Worm (Caenorhabditis elegans) whole organism, L1 larva: Measurements from ENCODE around the gene lap-2.
A peak's percentile ranks its signal among the peaks of the same experiment; 100 is the strongest.

Experiments
- alr-1 ChIP-seq: fragments of 200-800 bp; sonication (Bioruptor generic); optimal IDR thresholded peaks from 2 replicates; lab custom pipeline; 2018; ENCODE audit warnings: borderline replicate concordance, mild to moderate bottlenecking, missing genetic modification characterization, missing compliant biosample characterization
- elt-3 ChIP-seq, 6 experiments: fragments of 150-350 bp in 1 of 6; sonication (generic microtip); optimal IDR thresholded peaks; 2 replicates each; lab custom pipeline; 2017 to 2018; ENCODE audit warnings: missing biosample characterization in 6 of 6, missing genetic modification characterization in 6 of 6, inconsistent platforms in 1 of 6
- jun-1 ChIP-seq: fragments of 150-350 bp; optimal IDR thresholded peaks from 2 replicates; lab custom pipeline; 2014; ENCODE audit warnings: missing biosample characterization, missing genetic modification reagents, missing genetic modification characterization
- lin-13 ChIP-seq: fragments of 150-350 bp; optimal IDR thresholded peaks from 2 replicates; lab custom pipeline; 2014; ENCODE audit warnings: missing biosample characterization, missing genetic modification reagents, missing genetic modification characterization
- mab-9 ChIP-seq: fragments of 200-800 bp; sonication (Bioruptor generic); IDR thresholded peaks from 2 replicates; pipeline ENCODE4 v1.3.6; 2022; ENCODE audit warnings: missing genetic modification reagents, missing genetic modification characterization, missing compliant biosample characterization
- nhr-11 ChIP-seq: fragments of 150-350 bp; optimal IDR thresholded peaks from 2 replicates; lab custom pipeline; 2014; ENCODE audit warnings: missing biosample characterization, missing genetic modification characterization
- rnt-1 ChIP-seq: sonication (generic microtip); optimal IDR thresholded peaks from 2 replicates; lab custom pipeline; 2016; ENCODE audit warnings: mild to moderate bottlenecking, missing genetic modification characterization, moderate library complexity, missing compliant biosample characterization

ce11 chrV:13043832-13044521 is 465 bp downstream of the lap-2 start:
- TF ChIP-seq elt-3 (tag; optimal IDR thresholded peaks at IDR 0.05; lab: Kevin White, UChicago): no peak
- TF ChIP-seq alr-1 (tag; lab: Kevin White, UChicago): no peak
- TF ChIP-seq lin-13 (GFP tag; lab: Kevin White, UChicago): no peak
- TF ChIP-seq nhr-11 (tag; lab: Kevin White, UChicago): no peak
- no peak for TF ChIP-seq rnt-1
- TF ChIP-seq jun-1 (tag; lab: Kevin White, UChicago): peak; percentile 25
- no peak for TF ChIP-seq mab-9
